Worm (Caenorhabditis elegans) whole organism, L2 larva: Measurements from ENCODE around the gene R03H10.2.

Experiments
- ama-1 ChIP-seq: fragments of 150-350 bp; optimal IDR thresholded peaks from 2 replicates; lab custom pipeline; 2018; ENCODE audit warnings: inconsistent platforms
- lin-39 ChIP-seq: fragments of 150-350 bp; optimal IDR thresholded peaks from 2 replicates; lab custom pipeline; 2014; ENCODE audit warnings: missing biosample characterization, missing genetic modification reagents, missing genetic modification characterization
- unc-62 ChIP-seq: fragments of 150-350 bp; optimal IDR thresholded peaks from 2 replicates; lab custom pipeline; 2014; ENCODE audit warnings: missing biosample characterization, missing genetic modification reagents, missing genetic modification characterization

ce11 chrII:4211113-4211512 is 55.5 kb downstream of the R03H10.2 start, which contains the start of gene F31D5.7:
- TF ChIP-seq lin-39 (tag; lab: Kevin White, UChicago), result no peak
- TF ChIP-seq unc-62 (GFP tag; lab: Kevin White, UChicago), result no peak
- no peak for TF ChIP-seq ama-1 (lab: Kevin White, UChicago)
